Worm (Caenorhabditis elegans) whole organism, early embryonic: ENCODE results near the gene K12H6.10.

Source experiments
- B0310.2 ChIP-seq: sonication (generic microtip); optimal IDR thresholded peaks from 2 replicates; lab custom pipeline; 2016; ENCODE audit warnings: mild to moderate bottlenecking, missing genetic modification characterization, missing compliant biosample characterization
- F13C5.2 ChIP-seq: sonication (generic microtip); optimal IDR thresholded peaks from 2 replicates; lab custom pipeline; 2017; ENCODE audit warnings: mild to moderate bottlenecking, missing genetic modification characterization, inconsistent platforms, missing compliant biosample characterization
- aly-1 ChIP-seq: sonication (generic microtip); optimal IDR thresholded peaks from 2 replicates; lab custom pipeline; 2016; ENCODE audit warnings: missing genetic modification characterization, missing compliant biosample characterization
- ama-1 ChIP-seq: fragments of 150-350 bp; optimal IDR thresholded peaks from 2 replicates; lab custom pipeline; 2014
- ceh-13 ChIP-seq: fragments of 200-800 bp; sonication (Bioruptor generic); optimal IDR thresholded peaks from 2 replicates; lab custom pipeline; 2018; ENCODE audit warnings: mild to moderate bottlenecking, missing genetic modification characterization, missing compliant biosample characterization
- ets-7 ChIP-seq: sonication (generic microtip); optimal IDR thresholded peaks from 2 replicates; lab custom pipeline; 2016; ENCODE audit warnings: missing genotype, missing genetic modification characterization, missing compliant biosample characterization
- flt-1 ChIP-seq: fragments of 200-800 bp; sonication (Bioruptor generic); IDR thresholded peaks from 2 replicates; pipeline ENCODE4 v1.3.6; 2022; ENCODE audit warnings: missing genetic modification characterization, missing compliant biosample characterization
- hmg-4 ChIP-seq: fragments of 200-800 bp; sonication (Bioruptor generic); optimal IDR thresholded peaks from 2 replicates; lab custom pipeline; 2018; ENCODE audit warnings: mild to moderate bottlenecking, missing genetic modification characterization, missing compliant biosample characterization
- hnd-1 ChIP-seq: sonication (generic microtip); optimal IDR thresholded peaks from 2 replicates; lab custom pipeline; 2016; ENCODE audit warnings: missing genetic modification characterization, missing compliant biosample characterization
- scrt-1 ChIP-seq: fragments of 200-800 bp; sonication (Bioruptor generic); IDR thresholded peaks from 2 replicates; pipeline ENCODE4 v1.3.6; 2022; ENCODE audit warnings: missing genetic modification characterization, missing compliant biosample characterization
- tbx-37 ChIP-seq: fragments of 200-800 bp; sonication (Bioruptor generic); conservative IDR thresholded peaks from 2 replicates; pipeline ENCODE4 v1.3.6; 2022; ENCODE audit warnings: missing genetic modification reagents, missing genetic modification characterization, missing compliant biosample characterization
- tra-4 ChIP-seq: sonication (generic microtip); optimal IDR thresholded peaks from 2 replicates; lab custom pipeline; 2017; ENCODE audit warnings: missing genetic modification characterization, missing compliant biosample characterization

ce11 chrII:2802804-2803586 is 19.7 kb upstream of the K12H6.10 start:
- TF ChIP-seq hmg-4 (GFP tag; lab: Kevin White, UChicago): no peak
- TF ChIP-seq aly-1 (tag; lab: Kevin White, UChicago): no peak
- no peak for TF ChIP-seq hnd-1 (tag; lab: Kevin White, UChicago)
- no peak for TF ChIP-seq flt-1
- TF ChIP-seq tbx-37 (GFP tag; lab: Robert Waterston, UW): no peak
- no peak for TF ChIP-seq ceh-13 (GFP tag; lab: Kevin White, UChicago)
- no peak for TF ChIP-seq ama-1 (lab: Kevin White, UChicago)
- no peak for TF ChIP-seq scrt-1
- no peak for TF ChIP-seq F13C5.2 (tag; lab: Kevin White, UChicago)
- no peak for TF ChIP-seq B0310.2 (tag; lab: Kevin White, UChicago)
- TF ChIP-seq ets-7: no peak
- TF ChIP-seq tra-4 (tag; lab: Kevin White, UChicago): no peak
